Worm (Caenorhabditis elegans) whole organism, midembryonic: ENCODE measurements around the gene F07C6.2.

Experiments
- T22C8.4 ChIP-seq: fragments of 200-800 bp; sonication (Bioruptor generic); IDR thresholded peaks from 2 replicates; pipeline ENCODE4 v1.3.6; 2022; ENCODE audit warnings: missing genetic modification characterization, missing compliant biosample characterization
- cog-1 ChIP-seq: sonication (generic microtip); optimal IDR thresholded peaks from 2 replicates; lab custom pipeline; 2016; ENCODE audit warnings: missing genetic modification characterization, missing compliant biosample characterization
- flt-1 ChIP-seq: fragments of 200-800 bp; sonication (Bioruptor generic); IDR thresholded peaks from 2 replicates; pipeline ENCODE4 v1.3.6; 2022; ENCODE audit warnings: missing genetic modification characterization, missing compliant biosample characterization
- klf-2 ChIP-seq: fragments of 200-800 bp; sonication (Bioruptor generic); conservative IDR thresholded peaks from 2 replicates; pipeline ENCODE4 v1.3.6; 2022; ENCODE audit warnings: missing genetic modification reagents, missing genetic modification characterization, missing compliant biosample characterization
- med-1 ChIP-seq: sonication (generic microtip); optimal IDR thresholded peaks from 2 replicates; lab custom pipeline; 2017; ENCODE audit warnings: missing genetic modification characterization, mild to moderate bottlenecking, missing compliant biosample characterization, antibody characterized with exemption, missing genetic modification reagents; ENCODE audit not compliant: insufficient read depth
- ref-1 ChIP-seq: fragments of 200-800 bp; sonication (Bioruptor generic); conservative IDR thresholded peaks from 2 replicates; pipeline ENCODE4 v1.3.6; 2022; ENCODE audit warnings: missing genetic modification reagents, missing genetic modification characterization, missing compliant biosample characterization
- tab-1 ChIP-seq: fragments of 200-800 bp; sonication (Bioruptor generic); IDR thresholded peaks from 2 replicates; pipeline ENCODE4 v1.3.6; 2022; ENCODE audit warnings: missing genetic modification characterization, missing compliant biosample characterization
- ztf-23 ChIP-seq: fragments of 200-800 bp; sonication (Bioruptor generic); IDR thresholded peaks from 2 replicates; pipeline ENCODE4 v1.3.6; 2022; ENCODE audit warnings: missing genetic modification reagents, missing genetic modification characterization, missing compliant biosample characterization
- ztf-29 ChIP-seq: fragments of 200-800 bp; sonication (Bioruptor generic); IDR thresholded peaks from 2 replicates; pipeline ENCODE4 v1.3.6; 2022; ENCODE audit warnings: missing genetic modification reagents, missing genetic modification characterization, missing compliant biosample characterization

Gene F07C6.2

DNA sequence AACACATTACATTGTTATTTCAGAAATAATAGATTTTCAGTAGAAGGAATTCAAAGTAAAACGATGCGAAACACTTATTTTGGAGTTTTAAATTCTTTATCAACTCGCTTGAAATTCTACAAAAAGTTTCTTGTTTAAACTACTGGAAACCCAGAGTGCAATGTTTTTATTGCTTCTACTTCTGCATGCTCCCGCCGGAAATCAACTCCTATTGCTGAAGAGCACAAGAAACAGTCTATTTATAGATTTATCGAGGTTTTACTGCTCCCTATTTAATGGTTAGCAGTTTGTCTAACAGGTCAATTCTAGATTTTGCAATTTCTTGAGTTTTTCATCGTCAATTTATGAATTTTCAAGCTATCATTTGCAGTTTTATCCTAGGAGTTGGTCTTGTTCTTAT is 1.5 kb downstream of the F07C6.2 start, which contains the start of gene F07C6.6:
Gene F07C6.6 (plus strand): TSS at position 301 of the 400 bp plus-strand sequence.
- TF ChIP-seq flt-1 (GFP tag; lab: Robert Waterston, UW): no peak
- no peak for TF ChIP-seq klf-2 (GFP tag; lab: Robert Waterston, UW)
- TF ChIP-seq T22C8.4 (GFP tag; lab: Robert Waterston, UW): no peak
- no peak for TF ChIP-seq cog-1
- TF ChIP-seq med-1 (GFP tag; lab: Kevin White, UChicago): no peak
- no peak for TF ChIP-seq ztf-29 (GFP tag; lab: Robert Waterston, UW)
- no peak for TF ChIP-seq ref-1 (GFP tag; lab: Robert Waterston, UW)
- TF ChIP-seq ztf-23 (GFP tag; lab: Robert Waterston, UW): no peak
- TF ChIP-seq tab-1: no peak

DNA sequence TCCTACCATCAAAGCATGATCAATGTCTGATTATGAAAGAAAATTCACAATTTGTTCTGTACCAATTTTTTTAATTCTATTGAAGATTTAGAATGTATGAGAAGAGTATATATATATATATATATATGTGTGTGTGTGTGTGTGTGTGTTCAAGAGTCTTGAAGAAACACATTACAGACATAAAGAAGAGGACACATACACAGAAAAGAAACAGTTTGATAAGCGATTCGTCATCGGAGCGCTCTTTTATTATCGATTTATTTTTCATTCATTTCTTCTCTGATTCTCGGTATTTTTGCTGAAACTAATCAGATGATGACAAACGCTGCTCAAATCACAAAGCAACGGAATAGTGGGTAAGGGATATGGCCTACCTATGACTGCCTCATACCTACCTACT is 2.6 kb downstream of the F07C6.2 start, which contains the start of gene pin-2:
Gene pin-2 (plus strand): TSS at position 227 of the 400 bp plus-strand sequence.
- TF ChIP-seq ztf-23 (GFP tag; lab: Robert Waterston, UW) (no peak), cog-1 (no peak), T22C8.4 (GFP tag; lab: Robert Waterston, UW) (no peak), med-1 (GFP tag; lab: Kevin White, UChicago) (no peak)

DNA sequence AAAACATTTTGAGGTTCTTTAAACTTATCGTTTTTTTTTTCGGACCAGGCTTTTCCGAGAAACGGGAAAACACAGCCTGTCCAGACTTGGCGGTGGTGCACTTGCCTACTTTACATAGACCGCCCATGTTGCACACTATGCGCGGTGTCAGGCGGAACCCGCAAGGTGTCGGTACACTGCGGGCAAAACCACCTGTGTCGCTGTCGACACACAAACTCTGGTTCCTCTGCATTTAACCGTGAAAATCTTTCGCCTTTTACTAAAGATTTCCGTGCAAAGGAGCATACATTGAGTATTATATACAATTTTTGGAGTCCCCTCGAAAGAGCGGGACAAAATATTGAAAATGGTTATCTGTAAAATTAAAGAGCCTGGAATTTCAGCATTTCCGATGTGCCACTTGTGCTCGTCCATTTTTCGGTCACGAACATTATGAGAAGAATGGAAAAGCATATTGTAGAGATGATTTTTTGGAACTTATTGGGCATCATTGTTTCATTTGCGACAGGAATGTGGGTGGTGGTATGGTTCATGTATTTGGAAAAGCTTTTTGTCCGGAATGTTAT is 4.5 kb downstream of the F07C6.2 start:
- TF ChIP-seq tab-1 (no peak), ztf-29 (GFP tag; lab: Robert Waterston, UW) (no peak), flt-1 (GFP tag; lab: Robert Waterston, UW) (no peak), ztf-23 (GFP tag; lab: Robert Waterston, UW) (no peak), T22C8.4 (GFP tag; lab: Robert Waterston, UW) (no peak), med-1 (GFP tag; lab: Kevin White, UChicago) (no peak), klf-2 (GFP tag; lab: Robert Waterston, UW) (no peak), cog-1 (no peak), ref-1 (GFP tag; lab: Robert Waterston, UW) (no peak)

DNA sequence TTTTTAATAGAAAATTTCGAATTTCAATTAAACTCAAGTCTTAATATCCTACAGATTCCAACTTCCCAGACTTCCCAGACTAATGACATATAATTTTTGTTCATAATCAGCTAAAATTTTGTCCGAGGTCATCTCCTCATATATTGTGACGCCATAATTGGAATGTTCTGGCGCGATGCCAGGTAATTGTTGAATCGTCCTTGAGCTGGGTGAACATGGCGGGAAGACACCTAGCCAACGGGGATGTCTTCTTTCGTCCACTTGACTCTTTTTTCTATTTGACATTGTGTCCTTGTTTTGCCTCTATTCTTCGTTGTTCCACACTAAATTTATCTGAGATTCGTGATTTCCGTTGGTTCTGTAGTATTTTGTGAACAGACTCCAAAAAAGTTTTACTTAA is 5.8 kb downstream of the F07C6.2 start:
- no peak for TF ChIP-seq med-1 (GFP tag; lab: Kevin White, UChicago)
- no peak for TF ChIP-seq flt-1 (GFP tag; lab: Robert Waterston, UW)
- TF ChIP-seq cog-1: no peak
- TF ChIP-seq ztf-29 (GFP tag; lab: Robert Waterston, UW): no peak
- TF ChIP-seq ref-1 (GFP tag; lab: Robert Waterston, UW): no peak
- TF ChIP-seq klf-2 (GFP tag; lab: Robert Waterston, UW): no peak
- no peak for TF ChIP-seq T22C8.4 (GFP tag; lab: Robert Waterston, UW)
- TF ChIP-seq tab-1: no peak
- TF ChIP-seq ztf-23 (GFP tag; lab: Robert Waterston, UW): no peak

DNA sequence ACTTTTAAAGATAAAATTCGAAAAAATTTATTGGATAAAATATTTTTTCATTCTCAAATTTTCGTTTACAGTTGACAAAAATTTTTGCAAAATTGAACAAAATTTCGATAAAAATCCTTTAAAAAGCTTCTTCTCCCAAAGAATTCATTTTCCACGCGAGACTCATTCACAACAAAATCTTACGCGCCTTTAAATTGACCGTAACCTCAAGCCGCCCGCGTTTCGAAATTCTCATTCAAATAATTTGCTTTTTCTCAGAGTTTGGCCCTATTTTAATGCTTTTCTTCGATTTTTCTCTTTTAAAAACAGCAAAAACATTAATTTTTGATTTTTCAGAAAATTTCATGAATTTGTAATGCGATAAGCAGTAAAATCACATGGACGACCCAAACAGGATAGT is 14.6 kb downstream of the F07C6.2 start, which contains the start of gene F07C6.4:
Gene F07C6.4 (plus strand): TSS at position 330 of the 400 bp plus-strand sequence.
- TF ChIP-seq cog-1: no peak
- no peak for TF ChIP-seq med-1 (GFP tag; lab: Kevin White, UChicago)
- no peak for TF ChIP-seq ref-1 (GFP tag; lab: Robert Waterston, UW)
- no peak for TF ChIP-seq flt-1 (GFP tag; lab: Robert Waterston, UW)
- no peak for TF ChIP-seq ztf-23 (GFP tag; lab: Robert Waterston, UW)
- no peak for TF ChIP-seq ztf-29 (GFP tag; lab: Robert Waterston, UW)
- TF ChIP-seq T22C8.4 (GFP tag; lab: Robert Waterston, UW): no peak
- TF ChIP-seq tab-1: no peak

DNA sequence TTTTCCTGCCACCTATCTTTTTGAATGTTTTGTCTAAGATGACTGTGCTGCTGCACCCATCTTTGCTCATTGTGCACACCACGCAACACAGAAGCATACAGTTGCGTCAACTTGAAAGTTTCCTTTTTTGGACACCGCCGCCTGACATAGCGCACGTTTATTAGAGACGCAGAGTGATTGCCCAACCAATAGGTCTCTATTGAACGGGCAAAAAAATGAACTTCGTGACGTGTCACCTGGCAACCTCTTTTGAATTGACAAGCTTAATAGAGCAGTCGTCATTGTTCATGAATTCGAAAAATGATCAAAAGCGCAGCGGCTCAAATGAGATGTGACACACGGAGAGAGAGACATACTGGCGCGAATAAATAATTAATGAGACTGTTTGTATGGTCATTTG is 20.6 kb downstream of the F07C6.2 start:
- TF ChIP-seq T22C8.4 (GFP tag; lab: Robert Waterston, UW) (no peak), ztf-23 (GFP tag; lab: Robert Waterston, UW) (no peak), klf-2 (GFP tag; lab: Robert Waterston, UW) (no peak), med-1 (GFP tag; lab: Kevin White, UChicago) (no peak), flt-1 (GFP tag; lab: Robert Waterston, UW) (no peak), ztf-29 (GFP tag; lab: Robert Waterston, UW) (no peak)

DNA sequence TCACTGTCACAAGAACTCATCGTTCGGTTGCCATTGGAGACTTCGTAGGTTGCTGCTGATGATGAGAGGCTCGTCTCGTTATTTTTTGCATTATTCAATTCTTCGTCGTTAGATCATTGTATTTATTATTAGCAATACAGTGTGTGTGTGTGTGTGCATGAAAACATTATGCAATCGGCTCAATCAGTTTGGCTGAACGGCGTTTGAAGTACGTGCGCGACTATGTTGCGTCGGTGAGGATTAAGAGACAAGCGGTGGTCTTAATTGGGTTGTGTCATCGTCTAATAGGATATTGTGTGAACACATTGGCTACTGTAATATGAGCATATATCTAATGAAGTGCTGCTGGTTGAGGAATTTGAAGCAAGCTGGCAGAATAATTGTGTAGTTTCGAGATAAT is 22.9 kb downstream of the F07C6.2 start:
- no peak for TF ChIP-seq ztf-23 (GFP tag; lab: Robert Waterston, UW)
- no peak for TF ChIP-seq cog-1
- TF ChIP-seq flt-1 (GFP tag; lab: Robert Waterston, UW): no peak
- TF ChIP-seq ref-1 (GFP tag; lab: Robert Waterston, UW): no peak
- TF ChIP-seq med-1 (GFP tag; lab: Kevin White, UChicago): no peak
- no peak for TF ChIP-seq ztf-29 (GFP tag; lab: Robert Waterston, UW)
- TF ChIP-seq T22C8.4 (GFP tag; lab: Robert Waterston, UW): no peak
- TF ChIP-seq klf-2 (GFP tag; lab: Robert Waterston, UW): no peak
- TF ChIP-seq tab-1: no peak

DNA sequence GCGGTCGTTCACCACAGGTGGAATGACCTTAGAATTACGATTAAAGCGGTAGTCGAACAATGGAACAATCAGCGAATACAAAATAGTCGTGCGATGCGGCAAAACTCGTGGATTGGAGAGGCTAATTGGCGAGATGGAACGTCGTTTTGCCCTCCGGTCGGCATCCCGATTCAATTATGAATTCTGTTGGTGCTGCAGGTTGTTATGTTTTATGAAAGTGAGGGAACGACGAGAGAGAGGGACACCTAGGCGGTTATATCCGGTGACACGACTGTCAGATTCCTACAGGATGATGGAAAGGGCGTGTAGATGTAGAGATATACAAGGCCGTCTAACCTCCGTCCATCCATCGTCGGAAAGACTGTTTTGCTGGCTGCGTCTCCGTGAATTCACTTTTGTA is 25.7 kb downstream of the F07C6.2 start:
- TF ChIP-seq ztf-23 (GFP tag; lab: Robert Waterston, UW) (no peak), cog-1 (no peak), ref-1 (GFP tag; lab: Robert Waterston, UW) (no peak), T22C8.4 (GFP tag; lab: Robert Waterston, UW) (no peak), klf-2 (GFP tag; lab: Robert Waterston, UW) (no peak), tab-1 (no peak), med-1 (GFP tag; lab: Kevin White, UChicago) (no peak), flt-1 (GFP tag; lab: Robert Waterston, UW) (no peak), ztf-29 (GFP tag; lab: Robert Waterston, UW) (no peak)

DNA sequence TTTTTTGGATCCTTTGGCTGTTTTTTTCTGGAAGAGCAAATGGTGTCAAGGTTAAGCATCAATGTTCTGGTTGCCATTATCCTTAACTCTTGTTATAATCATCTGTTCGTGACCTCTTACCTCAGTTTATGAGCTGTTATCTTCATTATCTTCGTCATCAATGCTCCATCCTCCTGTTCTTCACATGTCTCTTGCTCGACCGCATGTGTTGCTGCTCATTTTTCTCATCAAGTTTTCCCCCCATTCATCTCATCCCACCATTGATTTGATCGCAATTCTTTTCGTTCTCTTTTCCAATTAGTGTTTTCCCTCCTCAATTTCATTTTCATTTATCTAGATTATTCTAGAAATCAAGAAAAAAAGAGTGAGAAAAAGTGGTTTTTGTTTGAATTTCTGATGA is 26.6 kb downstream of the F07C6.2 start:
- TF ChIP-seq tab-1 (no peak), ztf-23 (GFP tag; lab: Robert Waterston, UW) (no peak), cog-1 (no peak), klf-2 (GFP tag; lab: Robert Waterston, UW) (no peak), med-1 (GFP tag; lab: Kevin White, UChicago) (no peak), T22C8.4 (GFP tag; lab: Robert Waterston, UW) (no peak), flt-1 (GFP tag; lab: Robert Waterston, UW) (no peak), ref-1 (GFP tag; lab: Robert Waterston, UW) (no peak), ztf-29 (GFP tag; lab: Robert Waterston, UW) (no peak)
